Fruit fly (Drosophila melanogaster) whole organism, embryonic: ENCODE measurements around the gene Vha36-3.

ENCODE experiments used
- CG10267 ChIP-seq: fragments of 200-800 bp; sonication (Bioruptor generic); optimal IDR thresholded peaks from 2 replicates; lab custom pipeline; 2018; ENCODE audit warnings: missing biosample characterization, mild to moderate bottlenecking, missing genetic modification characterization, moderate library complexity
- CG14965 ChIP-seq: fragments of 200-800 bp; sonication (Bioruptor generic); optimal IDR thresholded peaks from 2 replicates; lab custom pipeline; 2016; ENCODE audit warnings: missing biosample characterization, missing genetic modification characterization, borderline replicate concordance
- CG2202 ChIP-seq: fragments of 200-800 bp; sonication (Bioruptor generic); optimal IDR thresholded peaks from 2 replicates; lab custom pipeline; 2018; ENCODE audit warnings: missing biosample characterization, mild to moderate bottlenecking, missing genetic modification characterization
- CG6854 ChIP-seq: fragments of 200-800 bp; sonication (Bioruptor generic); optimal IDR thresholded peaks from 3 replicates; lab custom pipeline; 2017; ENCODE audit warnings: missing biosample characterization, mild to moderate bottlenecking, missing genetic modification characterization
- Six4 ChIP-seq: fragments of 200-800 bp; sonication (Bioruptor generic); optimal IDR thresholded peaks from 2 replicates; lab custom pipeline; 2016; ENCODE audit warnings: missing biosample characterization, missing genetic modification characterization
- al ChIP-seq: fragments of 200-800 bp; sonication (Bioruptor generic); IDR thresholded peaks from 2 replicates; pipeline ENCODE4 v1.3.6; 2022; ENCODE audit warnings: missing biosample characterization, missing genetic modification characterization
- knrl ChIP-seq: fragments of 200-800 bp; sonication (Bioruptor generic); IDR thresholded peaks from 3 replicates; pipeline ENCODE4 v1.3.6; 2022; ENCODE audit warnings: missing biosample characterization, missing genetic modification characterization; ENCODE audit not compliant: partially characterized antibody
- zen ChIP-seq: fragments of 200-800 bp; sonication (Bioruptor generic); optimal IDR thresholded peaks from 3 replicates; lab custom pipeline; 2018; ENCODE audit warnings: missing biosample characterization, mild to moderate bottlenecking, missing genetic modification characterization, moderate library complexity

dm6 chrX:2536136-2536535, 44.2 kb downstream of the Vha36-3 start:
- TF ChIP-seq Six4 (GFP tag; lab: Kevin White, UChicago) (no peak), CG2202 (no peak), knrl (GFP tag; lab: Robert Waterston, UW) (no peak), CG10267 (tag; lab: Kevin White, UChicago) (no peak), zen (no peak), CG6854 (no peak), CG14965 (GFP tag; lab: Kevin White, UChicago) (no peak), al (GFP tag; lab: Robert Waterston, UW) (0 out of 2 replicates have a peak, but pooled peaks have one; percentile 36)
